Worm (Caenorhabditis elegans) whole organism, L4/young adult: ENCODE data around the gene srg-30.

Source experiments
- W03F9.2 ChIP-seq: fragments of 150-350 bp; optimal IDR thresholded peaks from 2 replicates; lab custom pipeline; 2014; ENCODE audit warnings: missing biosample characterization, missing genetic modification characterization
- dao-5 ChIP-seq: sonication (generic microtip); optimal IDR thresholded peaks from 2 replicates; lab custom pipeline; 2016; ENCODE audit warnings: missing genotype, missing genetic modification characterization, moderate library complexity, missing compliant biosample characterization
- him-1 ChIP-seq: sonication (generic microtip); optimal IDR thresholded peaks from 2 replicates; lab custom pipeline; 2016; ENCODE audit warnings: missing genotype, missing genetic modification reagents, missing genetic modification characterization, missing compliant biosample characterization

DNA sequence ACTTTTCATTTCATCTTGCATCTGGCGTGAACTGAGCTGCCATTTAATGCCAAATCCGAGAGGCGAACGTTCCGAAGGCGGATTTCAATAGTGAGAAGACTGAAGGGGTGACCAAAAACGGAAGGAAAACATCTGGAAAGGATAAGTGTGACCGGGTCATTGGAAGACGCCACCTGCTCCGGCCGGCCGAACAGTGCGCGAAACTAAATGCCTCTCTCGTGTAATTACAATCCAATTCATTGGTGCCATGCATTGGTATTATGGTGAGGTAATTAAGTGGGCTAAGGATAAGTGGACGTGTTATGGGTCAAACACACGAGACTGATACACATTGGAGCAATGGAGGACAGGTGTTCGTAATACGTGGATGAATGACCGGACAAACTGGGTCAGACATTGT, 33.6 kb downstream of the srg-30 start:
- TF ChIP-seq W03F9.2 (tag; lab: Kevin White, UChicago) (no peak), dao-5 (tag; lab: Kevin White, UChicago) (no peak), him-1 (no peak)
